Fruit fly (Drosophila melanogaster): ENCODE measurements around the gene Nepl20.

Nepl20 gene

DNA sequence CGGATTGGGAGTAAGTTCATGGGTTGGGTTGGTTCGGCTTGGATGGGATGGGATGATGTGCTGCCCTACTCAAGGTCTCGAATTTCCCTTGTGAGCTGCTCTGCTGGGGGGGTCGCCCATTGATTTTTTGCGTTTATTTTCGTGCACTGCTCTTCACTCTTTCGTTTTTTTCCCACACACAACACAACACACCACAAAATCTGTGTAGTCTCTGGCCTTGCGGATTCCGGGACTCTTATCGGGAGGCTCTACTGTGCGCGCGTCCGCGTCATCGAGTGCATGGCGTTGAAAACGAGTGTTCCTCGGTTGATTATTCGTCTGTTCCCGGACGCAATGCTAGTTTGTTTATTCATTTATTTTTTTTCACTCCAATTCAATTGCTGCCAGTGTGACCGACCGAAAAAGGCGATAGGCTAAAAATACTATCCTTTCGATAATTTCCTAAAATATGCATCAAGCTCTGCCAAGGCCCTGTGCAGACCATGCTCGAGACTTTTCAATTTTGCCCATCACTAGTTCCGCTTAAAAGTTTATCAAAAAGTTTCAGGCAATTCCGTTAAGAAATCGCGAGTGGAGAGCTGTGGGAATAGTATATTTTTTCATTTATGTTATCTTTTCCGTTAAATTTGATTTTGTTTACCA lies 48.8 kb upstream of the Nepl20 start, which contains the start of gene WASp:
Gene WASp (minus strand): TSS at position 399 of the 642 bp plus-strand sequence.
- TF ChIP-seq OdsH (GFP tag; optimal IDR thresholded peaks at IDR 0.05) = peak; percentile 43
- TF ChIP-seq sv (GFP tag; optimal IDR thresholded peaks at IDR 0.05) = peak; percentile 17
- no peak for TF ChIP-seq Mio (GFP tag; optimal IDR thresholded peaks at IDR 0.05)
- peak; percentile 66 for TF ChIP-seq HLH106 (tag; optimal IDR thresholded peaks at IDR 0.05)
- no peak for TF ChIP-seq rgr (GFP tag; optimal IDR thresholded peaks at IDR 0.05)
- peak in 1 of 2 experiments; percentile 55 for TF ChIP-seq foxo (GFP tag; optimal IDR thresholded peaks at IDR 0.05)
- no peak for TF ChIP-seq Rel (GFP tag; optimal IDR thresholded peaks at IDR 0.05)
- peak; percentile 76 for TF ChIP-seq Rel (tag; optimal IDR thresholded peaks at IDR 0.05)
- peak; percentile 38 for TF ChIP-seq fru (GFP tag; optimal IDR thresholded peaks at IDR 0.05)
- peak; percentile 35 for TF ChIP-seq CG9705 (GFP tag; optimal IDR thresholded peaks at IDR 0.05)
- no peak for TF ChIP-seq N (GFP tag; optimal IDR thresholded peaks at IDR 0.05)
- peak; percentile 67 for TF ChIP-seq Hr83 (GFP tag; optimal IDR thresholded peaks at IDR 0.05; ENCODE audit: poor library complexity, severe bottlenecking)
- TF ChIP-seq ey (GFP tag; optimal IDR thresholded peaks at IDR 0.05) = peak; percentile 29
- TF ChIP-seq psq (GFP tag; optimal IDR thresholded peaks at IDR 0.05) = peak; percentile 5
- peak; percentile 30 for TF ChIP-seq CG32264 (GFP tag; optimal IDR thresholded peaks at IDR 0.05)
- TF ChIP-seq dmrt93B (GFP tag; optimal IDR thresholded peaks at IDR 0.05) = peak; percentile 62

DNA sequence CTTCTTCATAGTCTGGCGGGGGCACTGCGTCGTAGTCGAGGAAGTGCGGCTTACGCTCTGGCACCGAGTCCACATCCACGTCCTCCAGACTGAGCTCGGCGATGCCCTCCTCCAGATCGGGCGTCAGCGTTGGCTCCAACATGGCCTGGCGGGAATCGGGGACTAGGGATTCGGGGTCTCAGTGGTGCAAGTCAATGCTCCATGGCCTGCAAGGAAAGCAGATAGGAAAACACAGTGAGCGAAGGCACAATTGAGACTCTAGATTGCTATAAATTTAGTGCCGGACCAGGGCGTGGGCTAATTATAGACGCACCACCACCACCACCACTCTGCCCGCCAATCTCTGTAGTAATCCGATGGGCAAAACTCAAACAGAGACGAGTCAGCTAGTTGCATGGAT lies 40.0 kb upstream of the Nepl20 start:
- TF ChIP-seq Dfd (GFP tag; optimal IDR thresholded peaks at IDR 0.05) (no peak), woc (GFP tag; optimal IDR thresholded peaks at IDR 0.05) (no peak), CrebA (GFP tag; optimal IDR thresholded peaks at IDR 0.05; ENCODE audit: borderline replicate concordance) (no peak), fru (GFP tag; optimal IDR thresholded peaks at IDR 0.05) (no peak), Myc (optimal IDR thresholded peaks at IDR 0.05) (no peak)

DNA sequence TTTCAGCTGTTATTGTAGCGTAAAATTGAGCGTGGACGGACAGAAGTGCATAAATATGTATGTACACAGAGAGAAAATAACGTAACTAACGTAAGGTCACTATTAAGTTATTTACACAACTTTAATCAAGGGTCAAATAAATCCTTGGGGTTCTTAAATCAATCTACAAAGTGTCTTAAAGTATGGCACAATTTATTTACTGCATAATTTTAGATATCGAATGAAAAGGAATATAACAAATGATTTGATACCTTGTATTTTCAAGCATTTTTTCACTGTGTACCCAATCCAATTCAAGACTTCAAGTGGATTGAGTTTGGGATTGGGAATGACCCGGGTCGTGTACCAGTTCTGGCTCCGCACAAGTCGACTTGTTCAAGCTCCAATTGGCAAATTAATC lies 38.6 kb upstream of the Nepl20 start:
- no peak for TF ChIP-seq lola (GFP tag; optimal IDR thresholded peaks at IDR 0.05)
- TF ChIP-seq Myc (optimal IDR thresholded peaks at IDR 0.05) = no peak
- no peak for TF ChIP-seq foxo (GFP tag; optimal IDR thresholded peaks at IDR 0.05)
- TF ChIP-seq h (GFP tag; optimal IDR thresholded peaks at IDR 0.05) = no peak
- no peak for TF ChIP-seq Sp1 (GFP tag; optimal IDR thresholded peaks at IDR 0.05)
- no peak for TF ChIP-seq rgr (GFP tag; optimal IDR thresholded peaks at IDR 0.05)

DNA sequence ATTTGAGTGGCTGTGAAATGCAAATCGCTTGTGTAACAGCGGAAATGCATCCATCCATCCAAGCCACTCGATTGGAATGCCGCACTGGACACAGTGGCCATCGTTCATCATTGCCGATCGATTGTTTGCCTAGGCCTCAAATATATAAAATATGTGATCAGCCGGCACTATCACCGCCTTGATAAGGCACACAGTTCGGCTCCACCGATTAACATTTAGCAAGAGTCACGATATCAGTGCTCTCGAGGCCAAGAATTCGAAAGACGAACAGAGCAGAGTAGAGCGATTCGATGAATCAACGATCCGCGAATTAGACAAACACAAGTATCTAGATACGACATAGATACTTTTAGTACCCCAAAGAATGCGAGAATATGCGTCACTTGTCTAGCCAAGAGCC lies 38.2 kb upstream of the Nepl20 start:
- TF ChIP-seq Hr83 (GFP tag; optimal IDR thresholded peaks at IDR 0.05; ENCODE audit: poor library complexity, severe bottlenecking) = no peak
- TF ChIP-seq Jra (GFP tag; optimal IDR thresholded peaks at IDR 0.05) = no peak
- TF ChIP-seq woc (GFP tag; optimal IDR thresholded peaks at IDR 0.05) = no peak
- TF ChIP-seq CG32264 (GFP tag; optimal IDR thresholded peaks at IDR 0.05) = no peak
- no peak for TF ChIP-seq Vsx2 (GFP tag; optimal IDR thresholded peaks at IDR 0.05; ENCODE audit: partially characterized antibody)

DNA sequence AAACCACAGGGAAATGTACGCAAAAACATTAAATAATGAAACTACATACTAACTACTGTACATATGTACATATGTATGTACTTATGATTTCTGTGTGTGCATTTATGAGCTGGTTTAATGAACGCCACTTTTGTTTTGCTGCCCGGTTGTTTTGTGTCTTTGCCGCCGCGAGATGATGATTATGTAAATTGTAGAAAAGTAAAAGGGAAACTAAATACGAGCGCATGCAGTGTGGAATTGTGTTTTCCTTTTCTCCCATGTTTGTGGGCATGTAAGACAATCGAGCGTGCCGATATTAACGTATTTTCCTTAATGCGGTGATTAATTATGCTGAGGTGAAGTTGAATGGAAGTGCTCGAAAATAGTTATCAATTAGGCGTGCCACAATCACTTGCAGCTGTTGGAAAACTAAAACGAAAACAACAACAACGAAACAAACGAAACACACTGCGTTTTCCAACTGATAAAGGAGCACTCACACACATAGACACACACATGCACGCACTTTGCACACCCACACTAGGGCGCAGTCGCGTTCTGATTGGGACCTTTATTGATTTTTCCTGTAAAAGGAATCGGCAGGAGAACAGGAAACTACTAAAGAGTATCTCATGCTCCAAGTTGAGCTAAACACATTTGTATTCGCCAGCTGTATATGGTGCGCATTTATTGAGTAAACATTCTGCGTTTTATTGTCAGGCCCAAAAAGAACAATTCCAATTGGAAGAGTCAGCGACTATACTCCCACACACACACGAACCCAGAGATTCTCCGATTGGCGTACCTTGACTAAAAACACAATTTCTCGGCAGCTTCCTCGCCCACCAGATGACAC lies 36.6 kb upstream of the Nepl20 start:
- TF ChIP-seq rgr (GFP tag; optimal IDR thresholded peaks at IDR 0.05) (no peak), Rel (GFP tag; optimal IDR thresholded peaks at IDR 0.05) (no peak), Rel (tag; optimal IDR thresholded peaks at IDR 0.05) (no peak), woc (GFP tag; optimal IDR thresholded peaks at IDR 0.05) (no peak), Mio (GFP tag; optimal IDR thresholded peaks at IDR 0.05) (no peak), Hnf4 (GFP tag; optimal IDR thresholded peaks at IDR 0.05) (no peak), usp (GFP tag; optimal IDR thresholded peaks at IDR 0.05) (no peak), Hr78 (GFP tag; optimal IDR thresholded peaks at IDR 0.05) (no peak), lola (GFP tag; optimal IDR thresholded peaks at IDR 0.05) (no peak), Abd-B (GFP tag; optimal IDR thresholded peaks at IDR 0.05) (no peak), HLH106 (tag; optimal IDR thresholded peaks at IDR 0.05) (no peak), dl (GFP tag; optimal IDR thresholded peaks at IDR 0.05; ENCODE audit: insufficient read depth in 1 of 2, partially characterized antibody in 2 of 2) (no peak), Vsx2 (GFP tag; optimal IDR thresholded peaks at IDR 0.05; ENCODE audit: partially characterized antibody) (no peak), pan (optimal IDR thresholded peaks at IDR 0.05) (no peak), GATAd (GFP tag; optimal IDR thresholded peaks at IDR 0.05) (no peak), CG9705 (GFP tag; optimal IDR thresholded peaks at IDR 0.05) (no peak), br (GFP tag; optimal IDR thresholded peaks at IDR 0.05) (no peak)

Measured in whole organism, wandering third instar larva.